Worm (Caenorhabditis elegans): Measurements from ENCODE around the gene M01H9.10.

Gene M01H9.10

DNA sequence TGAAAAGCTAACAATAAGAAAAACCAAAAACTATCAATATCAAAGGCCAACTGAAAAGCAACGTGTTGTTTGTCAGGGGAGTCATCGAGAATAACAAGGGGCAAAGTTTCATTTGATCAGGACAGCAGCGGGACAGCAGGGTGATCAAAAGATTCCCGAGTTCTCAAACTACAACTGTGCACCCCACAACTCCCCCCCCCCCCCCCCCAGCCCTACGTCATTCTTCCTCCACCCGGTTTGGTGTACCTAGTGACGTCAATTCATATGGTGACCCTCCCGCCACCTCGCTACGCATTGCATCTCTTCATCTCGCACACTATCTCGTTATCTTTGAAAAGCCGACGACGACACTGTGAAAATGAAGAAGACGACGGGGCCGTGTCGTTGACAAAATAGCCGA, 6.2 kb downstream of the M01H9.10 start (continued):
- TF ChIP-seq cey-2 (tag; optimal IDR thresholded peaks at IDR 0.05; ENCODE audit: borderline replicate concordance, insufficient read depth) (no peak), mep-1 (tag; optimal IDR thresholded peaks at IDR 0.05) (no peak), lin-39 (tag; optimal IDR thresholded peaks at IDR 0.05) (no peak), zip-11 (GFP tag; IDR thresholded peaks at IDR 0.05) (no peak), madf-5 (GFP tag; IDR thresholded peaks at IDR 0.05) (no peak), egl-43 (GFP tag; IDR thresholded peaks at IDR 0.05) (0 out of 2 replicates have a peak, but pooled peaks have one; percentile 41), madf-9 (GFP tag; conservative IDR thresholded peaks at IDR 0.05) (0 out of 2 replicates have a peak, but pooled peaks have one; percentile 25), nhr-76 (tag; optimal IDR thresholded peaks at IDR 0.05) (no peak), ceh-82 (tag; optimal IDR thresholded peaks at IDR 0.05) (no peak), nhr-48 (tag; optimal IDR thresholded peaks at IDR 0.05) (no peak), duxl-1 (tag; optimal IDR thresholded peaks at IDR 0.05; ENCODE audit: poor library complexity) (no peak), nhr-77 (tag; optimal IDR thresholded peaks at IDR 0.05) (no peak), jun-1 (tag; optimal IDR thresholded peaks at IDR 0.05) (no peak), zip-2 (tag; optimal IDR thresholded peaks at IDR 0.05) (no peak), spr-1 (tag; optimal IDR thresholded peaks at IDR 0.05) (no peak), mdt-29 (GFP tag; IDR thresholded peaks at IDR 0.05) (peak; percentile 28; the same call in 1 of the 2 replicates), daf-8 (GFP tag; IDR thresholded peaks at IDR 0.05) (no peak), unc-130 (GFP tag; optimal IDR thresholded peaks at IDR 0.05) (no peak), dmd-9 (GFP tag; IDR thresholded peaks at IDR 0.05) (no peak), aha-1 (tag) (no peak), saeg-2 (GFP tag; IDR thresholded peaks at IDR 0.05) (no peak), lin-29 (GFP tag; IDR thresholded peaks at IDR 0.05) (no peak), ceh-44 (GFP tag; IDR thresholded peaks at IDR 0.05) (no peak), Y48G9A.11 (GFP tag; IDR thresholded peaks at IDR 0.05) (0 out of 2 replicates have a peak, but pooled peaks have one; percentile 5), F49E8.2 (tag; optimal IDR thresholded peaks at IDR 0.05; ENCODE audit: borderline replicate concordance) (no peak), F26F4.8 (GFP tag; conservative IDR thresholded peaks at IDR 0.05) (no peak), hif-1 (tag; optimal IDR thresholded peaks at IDR 0.05) (peak in 1 of 2 experiments; percentile 16), php-3 (GFP tag; IDR thresholded peaks at IDR 0.05) (no peak), ces-1 (GFP tag; optimal IDR thresholded peaks at IDR 0.05) (no peak), fkh-10 (GFP tag; optimal IDR thresholded peaks at IDR 0.05) (no peak), mes-2 (tag; optimal IDR thresholded peaks at IDR 0.05; ENCODE audit: poor library complexity, severe bottlenecking) (no peak), set-16 (GFP tag; IDR thresholded peaks at IDR 0.05) (peak; percentile 65), daf-19 (GFP tag; conservative IDR thresholded peaks at IDR 0.05) (no peak), nhr-237 (tag; optimal IDR thresholded peaks at IDR 0.05) (no peak), mdl-1 (tag; optimal IDR thresholded peaks at IDR 0.05) (no peak), dpl-1 (GFP tag; optimal IDR thresholded peaks at IDR 0.05) (no peak), ztf-11 (tag; optimal IDR thresholded peaks at IDR 0.05) (no peak), daf-16 (GFP tag; optimal IDR thresholded peaks at IDR 0.05) (no peak), daf-16 (tag; optimal IDR thresholded peaks at IDR 0.05) (no peak), nhr-42 (GFP tag; IDR thresholded peaks at IDR 0.05) (no peak), hlh-11 (tag; optimal IDR thresholded peaks at IDR 0.05) (peak; percentile 58), dmd-8 (GFP tag; IDR thresholded peaks at IDR 0.05) (no peak), ztf-7 (tag; optimal IDR thresholded peaks at IDR 0.05) (no peak), mxl-3 (GFP tag; optimal IDR thresholded peaks at IDR 0.05) (peak; percentile 24), ZK337.2 (GFP tag; IDR thresholded peaks at IDR 0.05) (no peak), nhr-41 (GFP tag; IDR thresholded peaks at IDR 0.05) (no peak), ceh-62 (tag; optimal IDR thresholded peaks at IDR 0.05) (no peak), zfp-3 (GFP tag; conservative IDR thresholded peaks at IDR 0.05) (no peak), nhr-11 (tag; optimal IDR thresholded peaks at IDR 0.05) (no peak), lsy-2 (tag; optimal IDR thresholded peaks at IDR 0.05) (no peak), ama-1 (optimal IDR thresholded peaks at IDR 0.05) (no peak)

All from whole organism, L4 larva.